Fruit fly (Drosophila melanogaster) whole organism, embryonic: Measurements from ENCODE around the gene CG10132.

Experiments used
- CG10267 ChIP-seq: fragments of 200-800 bp; sonication (Bioruptor generic); optimal IDR thresholded peaks from 2 replicates; lab custom pipeline; 2018; ENCODE audit warnings: missing biosample characterization, mild to moderate bottlenecking, missing genetic modification characterization, moderate library complexity
- CG10431 ChIP-seq: fragments of 200-800 bp; sonication (Bioruptor generic); optimal IDR thresholded peaks from 3 replicates; lab custom pipeline; 2018; ENCODE audit warnings: missing biosample characterization, mild to moderate bottlenecking, missing genetic modification characterization
- CG11085 ChIP-seq: fragments of 200-800 bp; sonication (Bioruptor generic); IDR thresholded peaks from 2 replicates; pipeline ENCODE4 v1.3.6; 2022; ENCODE audit warnings: missing biosample characterization, missing genetic modification characterization
- CG11504 ChIP-seq: fragments of 200-800 bp; sonication (Bioruptor generic); optimal IDR thresholded peaks from 3 replicates; lab custom pipeline; 2019; ENCODE audit warnings: missing biosample characterization, mild to moderate bottlenecking, missing genetic modification characterization, moderate library complexity
- CG12219 ChIP-seq: fragments of 200-800 bp; sonication (Bioruptor generic); optimal IDR thresholded peaks from 3 replicates; lab custom pipeline; 2018; ENCODE audit warnings: missing biosample characterization, mild to moderate bottlenecking, missing genetic modification characterization
- CG12659 ChIP-seq: fragments of 200-800 bp; sonication (Bioruptor generic); optimal IDR thresholded peaks from 3 replicates; lab custom pipeline; 2017; ENCODE audit warnings: mild to moderate bottlenecking, missing biosample characterization, missing genetic modification reagents, missing genetic modification characterization
- CG14667 ChIP-seq: fragments of 200-800 bp; sonication (Bioruptor generic); IDR thresholded peaks from 2 replicates; pipeline ENCODE4 v1.3.6; 2022; ENCODE audit warnings: missing biosample characterization, missing genetic modification characterization
- CG15479 ChIP-seq: fragments of 200-800 bp; sonication (Bioruptor generic); optimal IDR thresholded peaks from 3 replicates; lab custom pipeline; 2019; ENCODE audit warnings: missing biosample characterization, mild to moderate bottlenecking, missing genetic modification characterization, moderate library complexity
- CG1602 ChIP-seq: fragments of 200-800 bp; sonication (Bioruptor generic); optimal IDR thresholded peaks from 3 replicates; lab custom pipeline; 2016; ENCODE audit warnings: missing biosample characterization, missing genetic modification characterization
- CG33557 ChIP-seq: fragments of 200-800 bp; sonication (Bioruptor generic); optimal IDR thresholded peaks from 2 replicates; lab custom pipeline; 2019; ENCODE audit warnings: missing biosample characterization, mild to moderate bottlenecking, missing genetic modification characterization, moderate library complexity
- CG3726 ChIP-seq: fragments of 200-800 bp; sonication (Bioruptor generic); IDR thresholded peaks from 3 replicates; pipeline ENCODE4, ENCODE4 v1.3.6; 2022; ENCODE audit warnings: missing biosample characterization, missing genetic modification characterization
- CG42726 ChIP-seq: fragments of 200-800 bp; sonication (Bioruptor generic); IDR thresholded peaks from 2 replicates; pipeline ENCODE4 v1.3.6; 2022; ENCODE audit warnings: missing biosample characterization, missing genetic modification characterization; ENCODE audit not compliant: partially characterized antibody
- CG43689 ChIP-seq: fragments of 200-800 bp; sonication (Bioruptor generic); IDR thresholded peaks from 2 replicates; pipeline ENCODE4 v1.3.6; 2022; ENCODE audit warnings: missing biosample characterization, missing genetic modification characterization
- CG4404 ChIP-seq: fragments of 200-800 bp; sonication (Bioruptor generic); IDR thresholded peaks from 2 replicates; pipeline ENCODE4 v1.3.6; 2022; ENCODE audit warnings: missing biosample characterization, missing genetic modification characterization
- CG7839 ChIP-seq: fragments of 200-800 bp; sonication (Bioruptor generic); optimal IDR thresholded peaks from 3 replicates; lab custom pipeline; 2018; ENCODE audit warnings: missing biosample characterization, mild to moderate bottlenecking, missing genetic modification characterization, moderate library complexity
- CG8944 ChIP-seq: fragments of 200-800 bp; sonication (Bioruptor generic); optimal IDR thresholded peaks from 3 replicates; lab custom pipeline; 2016; ENCODE audit warnings: missing biosample characterization, missing genetic modification characterization
- CG9876 ChIP-seq: fragments of 200-800 bp; sonication (Bioruptor generic); optimal IDR thresholded peaks from 2 replicates; lab custom pipeline; 2016; ENCODE audit warnings: missing biosample characterization, missing genetic modification characterization
- E2f2 ChIP-seq: fragments of 200-800 bp; sonication (Bioruptor generic); IDR thresholded peaks from 2 replicates; pipeline ENCODE4 v1.3.6; 2022; ENCODE audit warnings: missing biosample characterization, missing genetic modification characterization
- Gsc ChIP-seq: fragments of 200-800 bp; sonication (Bioruptor generic); IDR thresholded peaks from 2 replicates; pipeline ENCODE4 v1.3.6; 2022; ENCODE audit warnings: missing biosample characterization, missing genetic modification characterization
- Gug ChIP-seq: fragments of 200-800 bp; sonication (Bioruptor generic); IDR thresholded peaks from 4 replicates; pipeline ENCODE4 v1.3.6; 2022; ENCODE audit warnings: missing biosample characterization, missing genetic modification characterization
- HLH4C ChIP-seq: fragments of 200-800 bp; sonication (Bioruptor generic); IDR thresholded peaks from 3 replicates; pipeline ENCODE4 v1.3.6; 2022; ENCODE audit warnings: missing biosample characterization, missing genetic modification characterization; ENCODE audit not compliant: partially characterized antibody
- Hr39 ChIP-seq: fragments of >200 bp; optimal IDR thresholded peaks from 2 replicates; lab custom pipeline; 2017
- Lim3 ChIP-seq: fragments of 200-800 bp; sonication (Bioruptor generic); IDR thresholded peaks from 2 replicates; pipeline ENCODE4 v1.3.6; 2022; ENCODE audit warnings: missing biosample characterization, missing genetic modification characterization
- Oli ChIP-seq: fragments of 200-800 bp; sonication (Bioruptor generic); optimal IDR thresholded peaks from 2 replicates; lab custom pipeline; 2018; ENCODE audit warnings: missing biosample characterization, mild to moderate bottlenecking, missing genetic modification characterization, moderate library complexity
- PHDP ChIP-seq: fragments of 200-800 bp; sonication (Bioruptor generic); optimal IDR thresholded peaks from 3 replicates; lab custom pipeline; 2018; ENCODE audit warnings: missing biosample characterization, mild to moderate bottlenecking, missing genetic modification characterization, moderate library complexity
- Sox100B ChIP-seq: fragments of 200-800 bp; sonication (Bioruptor generic); optimal IDR thresholded peaks from 3 replicates; lab custom pipeline; 2018; ENCODE audit warnings: missing biosample characterization, mild to moderate bottlenecking, missing genetic modification characterization
- Sry-β ChIP-seq: fragments of 200-800 bp; sonication (Bioruptor generic); optimal IDR thresholded peaks from 2 replicates; lab custom pipeline; 2018; ENCODE audit warnings: missing biosample characterization, mild to moderate bottlenecking, missing genetic modification characterization, moderate library complexity
- TFAM ChIP-seq: fragments of 200-800 bp; sonication (Bioruptor generic); optimal IDR thresholded peaks from 2 replicates; lab custom pipeline; 2017; ENCODE audit warnings: missing biosample characterization, missing genetic modification characterization, inconsistent platforms
- amos ChIP-seq: fragments of 200-800 bp; sonication (Bioruptor generic); IDR thresholded peaks from 2 replicates; pipeline ENCODE4 v1.3.6; 2022; ENCODE audit warnings: missing biosample characterization, missing genetic modification characterization; ENCODE audit not compliant: partially characterized antibody
- ash1 ChIP-seq: fragments of 200-800 bp; sonication (Bioruptor generic); optimal IDR thresholded peaks from 2 replicates; lab custom pipeline; 2018; ENCODE audit warnings: missing biosample characterization, mild to moderate bottlenecking, missing genetic modification characterization
- bowl ChIP-seq: fragments of 200-800 bp; sonication (Bioruptor generic); IDR thresholded peaks from 2 replicates; pipeline ENCODE4 v1.3.6; 2022; ENCODE audit warnings: missing biosample characterization, missing genetic modification characterization
- br ChIP-seq: fragments of >200 bp; optimal IDR thresholded peaks from 2 replicates; lab custom pipeline; 2017
- bsh ChIP-seq, 2 experiments: fragments of 200-800 bp; sonication (Bioruptor generic); optimal IDR thresholded peaks; 2 replicates each; lab custom pipeline; 2017 to 2018; ENCODE audit warnings: mild to moderate bottlenecking in 2 of 2, missing biosample characterization in 2 of 2, missing genetic modification characterization in 2 of 2, moderate library complexity in 1 of 2
- btn ChIP-seq: fragments of 200-800 bp; sonication (Bioruptor generic); optimal IDR thresholded peaks from 2 replicates; lab custom pipeline; 2016; ENCODE audit warnings: missing biosample characterization, missing genetic modification characterization
- cato ChIP-seq: fragments of 200-800 bp; sonication (Bioruptor generic); optimal IDR thresholded peaks from 2 replicates; lab custom pipeline; 2016; ENCODE audit warnings: missing biosample characterization, missing genetic modification characterization, borderline replicate concordance
- cg ChIP-seq: fragments of 200-800 bp; sonication (Bioruptor generic); optimal IDR thresholded peaks from 3 replicates; lab custom pipeline; 2019; ENCODE audit warnings: missing biosample characterization, mild to moderate bottlenecking, missing genetic modification characterization, moderate library complexity
- dysf ChIP-seq: fragments of 200-800 bp; sonication (Bioruptor generic); IDR thresholded peaks from 3 replicates; pipeline ENCODE4 v1.3.6; 2022; ENCODE audit warnings: missing biosample characterization, missing genetic modification characterization
- gem ChIP-seq: fragments of 200-800 bp; sonication (Bioruptor generic); optimal IDR thresholded peaks from 2 replicates; lab custom pipeline; 2019; ENCODE audit warnings: missing biosample characterization, mild to moderate bottlenecking, missing genetic modification characterization, moderate library complexity
- nau ChIP-seq: fragments of 200-800 bp; sonication (Bioruptor generic); optimal IDR thresholded peaks from 3 replicates; lab custom pipeline; 2017; ENCODE audit warnings: missing biosample characterization, mild to moderate bottlenecking, missing genetic modification characterization, missing genetic modification reagents
- nerfin-1 ChIP-seq: fragments of 200-800 bp; sonication (Bioruptor generic); optimal IDR thresholded peaks from 3 replicates; lab custom pipeline; 2019; ENCODE audit warnings: missing biosample characterization, mild to moderate bottlenecking, missing genetic modification characterization, moderate library complexity
- nom ChIP-seq: fragments of 200-800 bp; sonication (Bioruptor generic); optimal IDR thresholded peaks from 2 replicates; lab custom pipeline; 2017; ENCODE audit warnings: missing biosample characterization, missing genetic modification characterization, mild to moderate bottlenecking, moderate library complexity, missing genetic modification reagents
- onecut ChIP-seq: fragments of 200-800 bp; sonication (Bioruptor generic); IDR thresholded peaks from 2 replicates; pipeline ENCODE4 v1.3.6; 2022; ENCODE audit warnings: missing biosample characterization, missing genetic modification characterization
- psq ChIP-seq: fragments of 200-800 bp; sonication (Bioruptor generic); optimal IDR thresholded peaks from 2 replicates; lab custom pipeline; 2017; ENCODE audit warnings: missing biosample characterization, missing genetic modification characterization
- salm ChIP-seq: fragments of 200-800 bp; sonication (Bioruptor generic); optimal IDR thresholded peaks from 2 replicates; lab custom pipeline; 2018; ENCODE audit warnings: missing biosample characterization, mild to moderate bottlenecking, missing genetic modification characterization
- sd ChIP-seq: fragments of 200-800 bp; sonication (Bioruptor generic); optimal IDR thresholded peaks from 3 replicates; lab custom pipeline; 2018; ENCODE audit warnings: missing biosample characterization, mild to moderate bottlenecking, missing genetic modification characterization, moderate library complexity
- sens-2 ChIP-seq: fragments of 200-800 bp; sonication (Bioruptor generic); IDR thresholded peaks from 2 replicates; pipeline ENCODE4 v1.3.6; 2022; ENCODE audit warnings: missing biosample characterization, missing genetic modification characterization
- slbo ChIP-seq: fragments of 200-800 bp; sonication (Bioruptor generic); IDR thresholded peaks from 2 replicates; pipeline ENCODE4 v1.3.6; 2022; ENCODE audit warnings: missing biosample characterization, missing genetic modification characterization
- slou ChIP-seq: fragments of 200-800 bp; sonication (Bioruptor generic); optimal IDR thresholded peaks from 3 replicates; lab custom pipeline; 2016; ENCODE audit warnings: missing biosample characterization, missing genetic modification characterization
- ssp ChIP-seq: fragments of 200-800 bp; sonication (Bioruptor generic); IDR thresholded peaks from 2 replicates; pipeline ENCODE4 v1.3.6; 2022; ENCODE audit warnings: missing biosample characterization, missing genetic modification characterization
- tx ChIP-seq: fragments of 200-800 bp; sonication (Bioruptor generic); optimal IDR thresholded peaks from 2 replicates; lab custom pipeline; 2016; ENCODE audit warnings: missing biosample characterization, missing genetic modification characterization
- zfh2 ChIP-seq: fragments of 200-800 bp; sonication (Bioruptor generic); optimal IDR thresholded peaks from 2 replicates; lab custom pipeline; 2016; ENCODE audit warnings: missing biosample characterization, missing genetic modification characterization

Gene CG10132

dm6 chr2L:19533247-19533646, 14.6 kb downstream of the CG10132 start, which contains the start of gene CG33116 (continued):
- no peak; the same call in 1 of the 2 replicates for TF ChIP-seq amos
- TF ChIP-seq ash1 (GFP tag; lab: Kevin White, UChicago) = peak; percentile 32
- peak; percentile 51 for TF ChIP-seq sd (tag; lab: Kevin White, UChicago)
- no peak for TF ChIP-seq Lim3
- peak; percentile 45 for TF ChIP-seq CG10431 (GFP tag; lab: Kevin White, UChicago)
- TF ChIP-seq ssp (GFP tag; lab: Robert Waterston, UW) = peak; percentile 47
- peak; percentile 66 for TF ChIP-seq E2f2 (GFP tag; lab: Robert Waterston, UW)
- TF ChIP-seq HLH4C (GFP tag; lab: Robert Waterston, UW) = no peak
- TF ChIP-seq CG7839 (tag; lab: Kevin White, UChicago) = peak; percentile 79
- no peak for TF ChIP-seq Gsc (GFP tag; lab: Robert Waterston, UW)
- TF ChIP-seq salm (tag; lab: Kevin White, UChicago) = peak; percentile 67
- TF ChIP-seq CG1602 (GFP tag; lab: Kevin White, UChicago) = peak; percentile 75
- TF ChIP-seq slou = peak; percentile 77
- peak; percentile 49 for TF ChIP-seq Sry-β
- peak; percentile 81 for TF ChIP-seq onecut (GFP tag; lab: Robert Waterston, UW)
- TF ChIP-seq psq (GFP tag; lab: Kevin White, UChicago) = peak; percentile 46
- TF ChIP-seq CG43689 (GFP tag; lab: Robert Waterston, UW) = peak; percentile 49
- peak; percentile 79 for TF ChIP-seq tx (GFP tag; lab: Kevin White, UChicago)
- TF ChIP-seq CG11504 = peak; percentile 84
- 0 out of 3 replicates have a peak, but pooled peaks have one; percentile 52 for TF ChIP-seq CG3726 (GFP tag; lab: Robert Waterston, UW)
- TF ChIP-seq bsh (GFP tag; optimal IDR thresholded peaks at IDR 0.05; lab: Kevin White, UChicago) = peak; percentile 66 to 80
- TF ChIP-seq slbo (GFP tag; lab: Robert Waterston, UW) = peak; percentile 84
- TF ChIP-seq TFAM = peak; percentile 23
- peak; percentile 74 for TF ChIP-seq PHDP (tag; lab: Kevin White, UChicago)
- peak; percentile 87 for TF ChIP-seq CG8944 (GFP tag; lab: Kevin White, UChicago)
- TF ChIP-seq bowl (GFP tag; lab: Robert Waterston, UW) = 0 out of 2 replicates have a peak, but pooled peaks have one; percentile 52
- TF ChIP-seq CG9876 = peak; percentile 69
- peak; percentile 59 for TF ChIP-seq btn
- peak; percentile 68 for TF ChIP-seq Hr39
- TF ChIP-seq CG14667 (GFP tag; lab: Robert Waterston, UW) = no peak
- peak; percentile 85 for TF ChIP-seq gem (tag; lab: Kevin White, UChicago)
- TF ChIP-seq cato (GFP tag; lab: Kevin White, UChicago) = peak; percentile 51
- TF ChIP-seq sens-2 (GFP tag; lab: Robert Waterston, UW) = no peak
- TF ChIP-seq CG12219 (GFP tag; lab: Kevin White, UChicago) = peak; percentile 74
- peak; percentile 72 for TF ChIP-seq Sox100B (GFP tag; lab: Kevin White, UChicago)
- TF ChIP-seq Oli = peak; percentile 84
- TF ChIP-seq CG12659 (GFP tag; lab: Kevin White, UChicago) = peak; percentile 81
- peak; percentile 70 for TF ChIP-seq nom (GFP tag; lab: Kevin White, UChicago)
- peak; percentile 72 for TF ChIP-seq Gug (GFP tag; lab: Robert Waterston, UW)
- peak; percentile 80 for TF ChIP-seq dysf
- TF ChIP-seq CG33557 = peak; percentile 81
- TF ChIP-seq cg (GFP tag; lab: Kevin White, UChicago) = peak; percentile 76
- TF ChIP-seq CG4404 = peak; percentile 66
- peak; percentile 80 for TF ChIP-seq nerfin-1 (tag; lab: Kevin White, UChicago)
- no peak for TF ChIP-seq nau (GFP tag; lab: Kevin White, UChicago)
- TF ChIP-seq CG15479 (GFP tag; lab: Kevin White, UChicago) = peak; percentile 41
- TF ChIP-seq br (lab: Kevin White, UChicago) = no peak
- TF ChIP-seq CG11085 (GFP tag; lab: Robert Waterston, UW) = peak; percentile 71; the same call in 1 of the 2 replicates
- TF ChIP-seq zfh2 (GFP tag; lab: Kevin White, UChicago) = peak; percentile 87
- TF ChIP-seq CG42726 (GFP tag; lab: Robert Waterston, UW) = no peak; the same call in 1 of the 2 replicates
- peak; percentile 97 for TF ChIP-seq CG10267 (tag; lab: Kevin White, UChicago)
